Fruit fly (Drosophila melanogaster): ENCODE results near the gene CG9784.

The CG9784 gene

dm6 chrX:16562259-16562658 lies 36.8 kb downstream of the CG9784 start (continued):
- peak in 1 of 2 experiments; percentile 81 for TF ChIP-seq Hr78 (GFP tag; optimal IDR thresholded peaks at IDR 0.05)
- TF ChIP-seq Xrp1 (GFP tag; IDR thresholded peaks at IDR 0.05), result no peak
- peak; percentile 21 to 60 for TF ChIP-seq Trl (optimal IDR thresholded peaks at IDR 0.05)
- TF ChIP-seq Trl (GFP tag; optimal IDR thresholded peaks at IDR 0.05), result no peak
- peak; percentile 15 for TF ChIP-seq ftz-f1 (GFP tag; optimal IDR thresholded peaks at IDR 0.05)
- TF ChIP-seq trem (tag; optimal IDR thresholded peaks at IDR 0.05), result no peak
- TF ChIP-seq tin (GFP tag; optimal IDR thresholded peaks at IDR 0.05), result no peak
- TF ChIP-seq CG2199 (GFP tag; IDR thresholded peaks at IDR 0.05), result 0 out of 3 replicates have a peak, but pooled peaks have one; percentile 34
- TF ChIP-seq ham (GFP tag; IDR thresholded peaks at IDR 0.05), result no peak
- no peak for TF ChIP-seq NC2β (GFP tag; optimal IDR thresholded peaks at IDR 0.05)
- TF ChIP-seq Nf-YC (tag; optimal IDR thresholded peaks at IDR 0.05), result peak; percentile 39
- no peak for TF ChIP-seq Ssrp (tag; optimal IDR thresholded peaks at IDR 0.05)
- TF ChIP-seq p53 (GFP tag; optimal IDR thresholded peaks at IDR 0.05), result no peak
- TF ChIP-seq CG4820 (GFP tag; optimal IDR thresholded peaks at IDR 0.05), result no peak
- no peak for TF ChIP-seq CG10543 (GFP tag; optimal IDR thresholded peaks at IDR 0.05)

DNA sequence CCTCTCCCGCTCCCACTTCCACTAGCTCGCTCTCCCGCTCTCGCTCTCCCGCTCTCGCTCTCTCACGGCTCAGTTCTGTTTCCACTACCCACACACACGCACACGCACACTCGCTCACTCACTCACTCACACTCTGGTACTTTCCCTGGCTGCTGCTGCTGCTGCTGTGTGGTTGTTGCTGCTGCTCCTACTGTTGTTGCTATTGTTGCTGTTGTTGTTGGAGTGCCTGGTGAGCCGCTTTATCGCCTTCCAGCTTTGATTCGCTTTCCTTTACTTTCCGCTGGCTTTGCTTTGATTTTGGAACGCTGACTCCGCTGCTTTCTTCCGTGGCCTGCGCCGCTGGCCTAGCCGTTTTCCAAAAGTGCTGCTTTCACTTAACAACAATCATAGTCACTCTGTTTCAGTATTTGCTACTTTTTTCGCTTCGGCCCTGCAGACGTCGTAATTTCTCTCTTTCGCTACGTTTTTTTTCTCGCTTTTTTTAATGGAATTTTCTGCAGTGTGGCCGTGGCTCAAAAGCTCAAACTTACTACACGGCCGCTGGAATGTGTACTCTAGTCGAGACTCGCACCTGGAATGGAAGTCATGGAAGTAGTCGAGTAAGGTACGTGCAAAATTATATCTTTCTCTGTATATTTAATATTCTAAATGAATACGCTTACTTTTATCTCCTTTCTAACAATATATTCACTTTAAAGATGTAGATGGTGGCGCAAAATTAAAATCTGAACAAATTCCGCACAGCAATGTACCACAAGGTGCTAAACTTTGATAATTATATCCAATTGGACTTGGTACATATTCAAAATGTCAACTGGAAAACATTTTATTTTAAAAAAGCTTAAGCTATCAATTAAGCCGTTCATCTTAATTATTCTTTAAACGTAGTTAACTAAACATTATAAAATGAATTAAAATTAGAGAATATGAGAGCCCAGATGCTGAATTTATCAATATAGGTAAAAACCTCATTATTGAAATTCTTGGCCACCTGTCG lies 39.2 kb downstream of the CG9784 start, which contains the start of gene Pp2B-14D:
Gene Pp2B-14D, minus strand, starts transcription at position 503 of the 997 bp plus-strand sequence.
- TF ChIP-seq HmgD (GFP tag; optimal IDR thresholded peaks at IDR 0.05) (no peak), Lhr (GFP tag; optimal IDR thresholded peaks at IDR 0.05) (peak; percentile 23), sug (tag; optimal IDR thresholded peaks at IDR 0.05) (peak; percentile 19), CG18262 (tag; optimal IDR thresholded peaks at IDR 0.05) (peak; percentile 6), caup (GFP tag; optimal IDR thresholded peaks at IDR 0.05; ENCODE audit: severe bottlenecking) (peak; percentile 5), BEAF-32 (GFP tag; optimal IDR thresholded peaks at IDR 0.05) (peak; percentile 41), CG2199 (GFP tag; IDR thresholded peaks at IDR 0.05) (0 out of 3 replicates have a peak, but pooled peaks have one; percentile 42), CG13424 (tag; optimal IDR thresholded peaks at IDR 0.05) (no peak), Dfd (GFP tag; optimal IDR thresholded peaks at IDR 0.05) (peak in 1 of 2 experiments; percentile 13), pzg (GFP tag; optimal IDR thresholded peaks at IDR 0.05) (peak; percentile 61), Nf-YC (tag; optimal IDR thresholded peaks at IDR 0.05) (peak; percentile 18), Atf-2 (GFP tag; optimal IDR thresholded peaks at IDR 0.05) (no peak), sna (GFP tag; IDR thresholded peaks at IDR 0.05; ENCODE audit: partially characterized antibody) (no peak), CG14710 (tag; optimal IDR thresholded peaks at IDR 0.05) (peak; percentile 14), CG42726 (GFP tag; IDR thresholded peaks at IDR 0.05; ENCODE audit: partially characterized antibody) (0 out of 2 replicates have a peak, but pooled peaks have one; percentile 13), CG9797 (GFP tag; optimal IDR thresholded peaks at IDR 0.05) (peak; percentile 62), zen (tag; optimal IDR thresholded peaks at IDR 0.05) (peak; percentile 28), CG8290 (GFP tag; optimal IDR thresholded peaks at IDR 0.05) (no peak), CG8290 (tag; optimal IDR thresholded peaks at IDR 0.05) (peak in 1 of 2 experiments; percentile 37), disco-r (GFP tag; optimal IDR thresholded peaks at IDR 0.05) (no peak), Sin3A (optimal IDR thresholded peaks at IDR 0.05) (peak; percentile 15), Pdp1 (GFP tag; optimal IDR thresholded peaks at IDR 0.05) (peak in 1 of 2 experiments; percentile 17), Hmr (GFP tag; optimal IDR thresholded peaks at IDR 0.05) (peak; percentile 20), MBD-R2 (GFP tag; IDR thresholded peaks at IDR 0.05) (peak; percentile 30; the same call in 1 of the 2 replicates), sqz (GFP tag; optimal IDR thresholded peaks at IDR 0.05) (peak; percentile 79), CG9437 (GFP tag; optimal IDR thresholded peaks at IDR 0.05) (peak; percentile 11), CG4617 (GFP tag; optimal IDR thresholded peaks at IDR 0.05; ENCODE audit: borderline replicate concordance) (peak; percentile 53), CG30403 (GFP tag; optimal IDR thresholded peaks at IDR 0.05) (no peak), Six4 (GFP tag; optimal IDR thresholded peaks at IDR 0.05) (no peak), trem (tag; optimal IDR thresholded peaks at IDR 0.05) (peak; percentile 1), dmrt11E (tag; optimal IDR thresholded peaks at IDR 0.05) (no peak), CG6765 (GFP tag; optimal IDR thresholded peaks at IDR 0.05) (no peak), Taf1 (GFP tag; IDR thresholded peaks at IDR 0.05) (no peak), D19B (GFP tag; optimal IDR thresholded peaks at IDR 0.05) (no peak), ci (GFP tag; IDR thresholded peaks at IDR 0.05) (0 out of 3 replicates have a peak, but pooled peaks have one; percentile 25)
